Worm (Caenorhabditis elegans) whole organism, L2 larva: ENCODE data around the gene F43E2.6.

Experiments
- C34F6.9 ChIP-seq: fragments of 150-350 bp; optimal IDR thresholded peaks from 2 replicates; lab custom pipeline; 2014; ENCODE audit warnings: missing biosample characterization, missing genetic modification characterization
- F13H6.1 ChIP-seq: sonication (generic microtip); optimal IDR thresholded peaks from 2 replicates; lab custom pipeline; 2016; ENCODE audit warnings: missing genetic modification characterization, missing compliant biosample characterization
- R02D3.7 ChIP-seq: fragments of 150-350 bp; optimal IDR thresholded peaks from 2 replicates; lab custom pipeline; 2014; ENCODE audit warnings: missing biosample characterization, missing genetic modification characterization
- Y55F3AM.14 ChIP-seq: fragments of 200-800 bp; sonication (Bioruptor generic); optimal IDR thresholded peaks from 2 replicates; lab custom pipeline; 2018; ENCODE audit warnings: mild to moderate bottlenecking, missing genetic modification characterization, missing compliant biosample characterization
- alr-1 ChIP-seq: fragments of 150-350 bp; optimal IDR thresholded peaks from 2 replicates; lab custom pipeline; 2014; ENCODE audit warnings: missing biosample characterization, missing genetic modification characterization
- ama-1 ChIP-seq: fragments of 150-350 bp; optimal IDR thresholded peaks from 2 replicates; lab custom pipeline; 2018; ENCODE audit warnings: inconsistent platforms
- blmp-1 ChIP-seq: sonication (generic microtip); optimal IDR thresholded peaks from 2 replicates; lab custom pipeline; 2017; ENCODE audit warnings: missing genetic modification characterization, mild to moderate bottlenecking, missing compliant biosample characterization, antibody characterized with exemption, moderate library complexity; ENCODE audit not compliant: insufficient read depth
- ceh-82 ChIP-seq: fragments of 150-350 bp; optimal IDR thresholded peaks from 2 replicates; lab custom pipeline; 2014; ENCODE audit warnings: missing biosample characterization, missing genetic modification characterization
- crh-2 ChIP-seq: sonication (generic microtip); optimal IDR thresholded peaks from 2 replicates; lab custom pipeline; 2017; ENCODE audit warnings: missing biosample characterization, missing genetic modification characterization
- dmd-4 ChIP-seq: sonication (generic microtip); optimal IDR thresholded peaks from 2 replicates; lab custom pipeline; 2017; ENCODE audit warnings: missing biosample characterization, missing genetic modification characterization
- elt-3 ChIP-seq: sonication (generic microtip); optimal IDR thresholded peaks from 2 replicates; lab custom pipeline; 2017; ENCODE audit warnings: missing biosample characterization, missing genetic modification characterization
- fos-1 ChIP-seq: fragments of 150-350 bp; optimal IDR thresholded peaks from 2 replicates; lab custom pipeline; 2014; ENCODE audit warnings: missing biosample characterization, missing genetic modification characterization
- lin-11 ChIP-seq: fragments of 150-350 bp; sonication (generic microtip); optimal IDR thresholded peaks from 2 replicates; lab custom pipeline; 2014; ENCODE audit warnings: missing biosample characterization, missing genetic modification characterization, inconsistent platforms, mixed read lengths
- lin-13 ChIP-seq: fragments of 150-350 bp; optimal IDR thresholded peaks from 2 replicates; lab custom pipeline; 2014; ENCODE audit warnings: missing biosample characterization, missing genetic modification reagents, missing genetic modification characterization
- lin-39 ChIP-seq: fragments of 150-350 bp; optimal IDR thresholded peaks from 2 replicates; lab custom pipeline; 2014; ENCODE audit warnings: missing biosample characterization, missing genetic modification reagents, missing genetic modification characterization
- lsy-2 ChIP-seq, 2 experiments: fragments of 150-350 bp in 1 of 2; sonication (generic microtip) in 1 of 2; optimal IDR thresholded peaks; 2 replicates each; lab custom pipeline; 2014 to 2017; ENCODE audit warnings: missing biosample characterization in 2 of 2, missing genetic modification characterization in 2 of 2
- mab-5 ChIP-seq: fragments of 150-350 bp; optimal IDR thresholded peaks from 2 replicates; lab custom pipeline; 2014; ENCODE audit warnings: missing biosample characterization, missing genetic modification characterization
- mdl-1 ChIP-seq, 2 experiments: fragments of 150-350 bp in 1 of 2; sonication (generic microtip) in 1 of 2; optimal IDR thresholded peaks; 2 replicates each; lab custom pipeline; 2017; ENCODE audit warnings: missing biosample characterization in 2 of 2, missing genetic modification characterization in 2 of 2
- nhr-129 ChIP-seq: fragments of 150-350 bp; optimal IDR thresholded peaks from 2 replicates; lab custom pipeline; 2014; ENCODE audit warnings: missing biosample characterization, missing genetic modification characterization
- nhr-21 ChIP-seq: fragments of 150-350 bp; optimal IDR thresholded peaks from 2 replicates; lab custom pipeline; 2014; ENCODE audit warnings: missing biosample characterization, missing genetic modification characterization
- nhr-23 ChIP-seq: fragments of 150-350 bp; optimal IDR thresholded peaks from 2 replicates; lab custom pipeline; 2014; ENCODE audit warnings: missing biosample characterization, missing genetic modification reagents, missing genetic modification characterization
- nhr-237 ChIP-seq: fragments of 150-350 bp; optimal IDR thresholded peaks from 2 replicates; lab custom pipeline; 2014; ENCODE audit warnings: missing biosample characterization, missing genetic modification characterization
- nhr-25 ChIP-seq: fragments of 150-350 bp; sonication (generic microtip); optimal IDR thresholded peaks from 3 replicates; lab custom pipeline; 2014; ENCODE audit warnings: missing biosample characterization, missing genetic modification characterization
- nhr-77 ChIP-seq: fragments of 150-350 bp; optimal IDR thresholded peaks from 2 replicates; lab custom pipeline; 2014; ENCODE audit warnings: missing biosample characterization, missing genetic modification characterization
- peb-1 ChIP-seq: fragments of 150-350 bp; optimal IDR thresholded peaks from 2 replicates; lab custom pipeline; 2014; ENCODE audit warnings: missing biosample characterization, missing genetic modification characterization
- sem-4 ChIP-seq: fragments of 150-350 bp; optimal IDR thresholded peaks from 2 replicates; lab custom pipeline; 2014; ENCODE audit warnings: missing biosample characterization, missing genetic modification reagents, missing genetic modification characterization
- skn-1 ChIP-seq: sonication (generic microtip); optimal IDR thresholded peaks from 2 replicates; lab custom pipeline; 2017; ENCODE audit warnings: missing biosample characterization, missing genetic modification characterization
- sma-9 ChIP-seq, 2 experiments: fragments of 150-350 bp in 1 of 2; sonication (generic microtip) in 1 of 2; optimal IDR thresholded peaks; 2 replicates each; lab custom pipeline; 2014 to 2016; ENCODE audit warnings: missing genetic modification characterization in 2 of 2, mild to moderate bottlenecking in 1 of 2, missing biosample characterization in 1 of 2, missing compliant biosample characterization in 1 of 2, missing genetic modification reagents in 1 of 2, moderate library complexity in 1 of 2
- snpc-4 ChIP-seq: fragments of 150-350 bp; optimal IDR thresholded peaks from 2 replicates; lab custom pipeline; 2014; ENCODE audit warnings: missing biosample characterization, missing genetic modification characterization
- unc-39 ChIP-seq: fragments of 150-350 bp; optimal IDR thresholded peaks from 2 replicates; lab custom pipeline; 2014; ENCODE audit warnings: missing biosample characterization, missing genetic modification characterization
- unc-55 ChIP-seq: fragments of 150-350 bp; sonication (generic microtip); optimal IDR thresholded peaks from 3 replicates; lab custom pipeline; 2014; ENCODE audit warnings: missing biosample characterization, missing genetic modification reagents, missing genetic modification characterization
- unc-62 ChIP-seq: fragments of 150-350 bp; optimal IDR thresholded peaks from 2 replicates; lab custom pipeline; 2014; ENCODE audit warnings: missing biosample characterization, missing genetic modification reagents, missing genetic modification characterization
- zag-1 ChIP-seq: fragments of 150-350 bp; optimal IDR thresholded peaks from 2 replicates; lab custom pipeline; 2014; ENCODE audit warnings: missing biosample characterization, missing genetic modification characterization
- ztf-1 ChIP-seq: fragments of 200-800 bp; sonication (Bioruptor generic); conservative IDR thresholded peaks from 2 replicates; pipeline ENCODE4 v1.3.6; 2022; ENCODE audit warnings: missing genetic modification characterization, missing compliant biosample characterization
- ztf-11 ChIP-seq: sonication (generic microtip); optimal IDR thresholded peaks from 2 replicates; lab custom pipeline; 2017; ENCODE audit warnings: missing biosample characterization, missing genetic modification characterization
- ztf-4 ChIP-seq: fragments of 150-350 bp; optimal IDR thresholded peaks from 2 replicates; lab custom pipeline; 2014; ENCODE audit warnings: missing biosample characterization, missing genetic modification characterization

F43E2.6 gene

DNA sequence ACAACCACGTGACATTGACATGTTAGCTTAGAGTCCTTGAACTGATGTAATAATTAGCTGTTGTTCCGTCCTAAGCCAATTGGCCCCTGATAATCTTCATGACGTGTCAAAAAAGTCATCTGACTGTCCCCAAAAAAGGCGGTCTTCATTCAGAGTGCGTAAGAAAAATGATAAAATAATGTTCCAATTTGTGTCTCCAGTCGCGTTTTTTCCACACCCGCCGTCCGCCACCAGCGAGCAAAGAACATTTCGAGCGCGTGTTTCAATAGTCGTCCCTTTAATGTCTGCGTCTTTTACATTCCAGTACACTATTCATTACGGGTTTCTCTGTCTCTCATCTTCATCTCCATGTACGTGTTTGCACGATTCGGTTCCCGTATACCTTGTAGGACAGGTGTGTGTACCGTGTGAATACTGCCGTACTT is 31.2 kb downstream of the F43E2.6 start (continued):
- TF ChIP-seq nhr-237 (tag; lab: Kevin White, UChicago), result no peak
- peak; percentile 73 for TF ChIP-seq unc-55 (GFP tag; lab: Kevin White, UChicago)
- TF ChIP-seq nhr-21 (tag; lab: Kevin White, UChicago), result no peak
- no peak for TF ChIP-seq R02D3.7
- peak; percentile 77 for TF ChIP-seq sem-4 (tag; lab: Kevin White, UChicago)
- TF ChIP-seq lin-39, result no peak
- no peak for TF ChIP-seq mab-5 (tag; lab: Kevin White, UChicago)
- TF ChIP-seq crh-2 (tag; lab: Kevin White, UChicago), result peak; percentile 94
- peak; percentile 73 to 87 for TF ChIP-seq mdl-1 (tag; optimal IDR thresholded peaks at IDR 0.05; lab: Kevin White, UChicago)
- no peak for TF ChIP-seq peb-1
- no peak for TF ChIP-seq alr-1 (tag; lab: Kevin White, UChicago)
- TF ChIP-seq elt-3 (tag; lab: Kevin White, UChicago), result no peak
- peak; percentile 90 for TF ChIP-seq blmp-1 (tag; lab: Kevin White, UChicago)
- no peak for TF ChIP-seq skn-1 (tag; lab: Kevin White, UChicago)
- TF ChIP-seq sma-9 (GFP tag; optimal IDR thresholded peaks at IDR 0.05; lab: Kevin White, UChicago), result peak; percentile 97
- TF ChIP-seq sma-9 (tag; optimal IDR thresholded peaks at IDR 0.05; lab: Kevin White, UChicago), result no peak
- TF ChIP-seq nhr-129 (tag; lab: Kevin White, UChicago), result peak; percentile 79
- TF ChIP-seq nhr-25 (tag; lab: Kevin White, UChicago), result peak; percentile 95

DNA sequence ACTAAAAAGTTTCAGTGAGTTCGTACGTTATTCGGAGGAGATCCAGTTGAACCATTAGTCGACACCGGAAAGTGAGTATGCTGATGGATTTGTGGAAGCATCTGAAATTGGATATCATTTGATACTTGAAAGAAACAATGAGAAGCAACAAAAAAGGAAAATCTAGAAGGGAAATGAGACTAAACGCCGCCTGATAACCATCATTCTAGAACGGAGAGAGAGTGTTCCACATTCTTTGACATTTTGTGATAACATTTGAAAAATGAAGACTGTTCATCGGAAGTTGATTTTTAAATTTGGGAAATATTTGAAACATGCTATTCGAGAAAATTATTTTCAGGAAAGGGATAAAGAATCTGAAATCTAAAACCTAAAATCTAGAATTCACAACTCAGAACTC is 37.4 kb downstream of the F43E2.6 start, which contains the start of gene npax-1:
Gene npax-1, minus strand, starts transcription at position 101 of the 400 bp plus-strand sequence.
- TF ChIP-seq ztf-1 (GFP tag; lab: Robert Waterston, UW), result no peak
- TF ChIP-seq sem-4 (tag; lab: Kevin White, UChicago), result no peak
- TF ChIP-seq blmp-1 (tag; lab: Kevin White, UChicago), result no peak
- no peak for TF ChIP-seq dmd-4 (tag; lab: Kevin White, UChicago)
- TF ChIP-seq nhr-25 (tag; lab: Kevin White, UChicago), result no peak
- TF ChIP-seq ztf-11 (tag; lab: Kevin White, UChicago), result no peak
- no peak for TF ChIP-seq mab-5 (tag; lab: Kevin White, UChicago)
- TF ChIP-seq lsy-2 (tag; optimal IDR thresholded peaks at IDR 0.05; lab: Kevin White, UChicago), result no peak
- no peak for TF ChIP-seq nhr-77 (tag; lab: Kevin White, UChicago)
- TF ChIP-seq nhr-23 (tag; lab: Kevin White, UChicago), result no peak
- no peak for TF ChIP-seq alr-1 (tag; lab: Kevin White, UChicago)
- TF ChIP-seq crh-2 (tag; lab: Kevin White, UChicago), result no peak
- TF ChIP-seq snpc-4, result no peak
- TF ChIP-seq ceh-82, result no peak
- TF ChIP-seq unc-39, result no peak
- no peak for TF ChIP-seq ama-1
- no peak for TF ChIP-seq lin-13 (GFP tag; lab: Kevin White, UChicago)
- no peak for TF ChIP-seq fos-1 (tag; lab: Kevin White, UChicago)
- no peak for TF ChIP-seq F13H6.1

DNA sequence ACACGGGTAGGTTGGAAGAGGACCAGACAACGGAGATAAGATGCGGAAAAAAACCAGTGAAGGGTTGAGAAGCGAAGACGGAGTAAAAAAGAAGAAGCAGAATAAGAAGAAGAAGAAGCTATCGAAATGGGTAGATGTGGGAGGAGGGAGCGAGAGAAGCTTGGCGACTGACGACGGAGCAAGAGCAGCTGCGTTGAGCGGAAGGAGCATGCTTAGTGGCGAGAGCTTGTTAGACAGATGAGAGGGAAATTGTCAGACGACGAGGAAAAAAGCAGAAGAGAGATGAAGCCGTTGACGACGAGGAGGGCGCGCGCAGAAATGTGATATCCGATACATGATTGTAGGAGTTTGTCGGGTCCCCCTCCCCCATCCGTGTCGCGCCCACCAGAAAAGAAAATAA is 41.7 kb downstream of the F43E2.6 start:
- TF ChIP-seq lsy-2 (tag; optimal IDR thresholded peaks at IDR 0.05; lab: Kevin White, UChicago), result peak in 1 of 2 experiments; percentile 65
- TF ChIP-seq ztf-4 (tag; lab: Kevin White, UChicago), result peak; percentile 12
- TF ChIP-seq mab-5 (tag; lab: Kevin White, UChicago), result peak; percentile 48
- TF ChIP-seq fos-1 (tag; lab: Kevin White, UChicago), result no peak
- TF ChIP-seq ceh-82, result no peak
- peak; percentile 76 for TF ChIP-seq C34F6.9
- peak; percentile 71 for TF ChIP-seq zag-1
- TF ChIP-seq F13H6.1, result peak; percentile 75
- peak; percentile 43 for TF ChIP-seq lin-11 (tag; lab: Kevin White, UChicago)
- TF ChIP-seq unc-55 (GFP tag; lab: Kevin White, UChicago), result peak; percentile 64
- peak; percentile 79 for TF ChIP-seq nhr-129 (tag; lab: Kevin White, UChicago)
- no peak for TF ChIP-seq alr-1 (tag; lab: Kevin White, UChicago)
- TF ChIP-seq mdl-1 (tag; optimal IDR thresholded peaks at IDR 0.05; lab: Kevin White, UChicago), result peak; percentile 48 to 53
- no peak for TF ChIP-seq unc-62 (GFP tag; lab: Kevin White, UChicago)
- peak; percentile 52 for TF ChIP-seq sem-4 (tag; lab: Kevin White, UChicago)
- TF ChIP-seq sma-9 (GFP tag; optimal IDR thresholded peaks at IDR 0.05; lab: Kevin White, UChicago), result peak; percentile 62
- TF ChIP-seq sma-9 (tag; optimal IDR thresholded peaks at IDR 0.05; lab: Kevin White, UChicago), result no peak
- peak; percentile 51 for TF ChIP-seq Y55F3AM.14 (GFP tag; lab: Kevin White, UChicago)
- peak; percentile 39 for TF ChIP-seq crh-2 (tag; lab: Kevin White, UChicago)
- TF ChIP-seq, all 48 proteins: peak for 14
